Worm (Caenorhabditis elegans) whole organism, early embryonic: ENCODE measurements around the gene srh-291.

ENCODE experiments used
- B0310.2 ChIP-seq: sonication (generic microtip); optimal IDR thresholded peaks from 2 replicates; lab custom pipeline; 2016; ENCODE audit warnings: mild to moderate bottlenecking, missing genetic modification characterization, missing compliant biosample characterization
- F13C5.2 ChIP-seq: sonication (generic microtip); optimal IDR thresholded peaks from 2 replicates; lab custom pipeline; 2017; ENCODE audit warnings: mild to moderate bottlenecking, missing genetic modification characterization, inconsistent platforms, missing compliant biosample characterization
- aly-1 ChIP-seq: sonication (generic microtip); optimal IDR thresholded peaks from 2 replicates; lab custom pipeline; 2016; ENCODE audit warnings: missing genetic modification characterization, missing compliant biosample characterization
- ama-1 ChIP-seq: fragments of 150-350 bp; optimal IDR thresholded peaks from 2 replicates; lab custom pipeline; 2014
- ceh-13 ChIP-seq: fragments of 200-800 bp; sonication (Bioruptor generic); optimal IDR thresholded peaks from 2 replicates; lab custom pipeline; 2018; ENCODE audit warnings: mild to moderate bottlenecking, missing genetic modification characterization, missing compliant biosample characterization
- ceh-36 ChIP-seq: sonication (generic microtip); optimal IDR thresholded peaks from 2 replicates; lab custom pipeline; 2016; ENCODE audit warnings: missing genetic modification characterization, inconsistent platforms, missing compliant biosample characterization
- ets-7 ChIP-seq: sonication (generic microtip); optimal IDR thresholded peaks from 2 replicates; lab custom pipeline; 2016; ENCODE audit warnings: missing genotype, missing genetic modification characterization, missing compliant biosample characterization
- flt-1 ChIP-seq: fragments of 200-800 bp; sonication (Bioruptor generic); IDR thresholded peaks from 2 replicates; pipeline ENCODE4 v1.3.6; 2022; ENCODE audit warnings: missing genetic modification characterization, missing compliant biosample characterization
- hmbx-1 ChIP-seq: sonication (generic microtip); optimal IDR thresholded peaks from 2 replicates; lab custom pipeline; 2016; ENCODE audit warnings: mild to moderate bottlenecking, missing genetic modification characterization, missing compliant biosample characterization
- hmg-4 ChIP-seq: fragments of 200-800 bp; sonication (Bioruptor generic); optimal IDR thresholded peaks from 2 replicates; lab custom pipeline; 2018; ENCODE audit warnings: mild to moderate bottlenecking, missing genetic modification characterization, missing compliant biosample characterization
- hnd-1 ChIP-seq: sonication (generic microtip); optimal IDR thresholded peaks from 2 replicates; lab custom pipeline; 2016; ENCODE audit warnings: missing genetic modification characterization, missing compliant biosample characterization
- pes-1 ChIP-seq: fragments of 200-800 bp; sonication (Bioruptor generic); IDR thresholded peaks from 2 replicates; pipeline ENCODE4 v1.3.6; 2022; ENCODE audit warnings: missing genetic modification reagents, missing genetic modification characterization, missing compliant biosample characterization
- scrt-1 ChIP-seq: fragments of 200-800 bp; sonication (Bioruptor generic); IDR thresholded peaks from 2 replicates; pipeline ENCODE4 v1.3.6; 2022; ENCODE audit warnings: missing genetic modification characterization, missing compliant biosample characterization
- sea-1 ChIP-seq: fragments of 200-800 bp; sonication (Bioruptor generic); conservative IDR thresholded peaks from 2 replicates; pipeline ENCODE4 v1.3.6; 2022; ENCODE audit warnings: missing genetic modification characterization, missing compliant biosample characterization
- tbx-11 ChIP-seq: fragments of 200-800 bp; sonication (Bioruptor generic); IDR thresholded peaks from 2 replicates; pipeline ENCODE4 v1.3.6; 2022; ENCODE audit warnings: missing genetic modification characterization, missing compliant biosample characterization
- tbx-37 ChIP-seq: fragments of 200-800 bp; sonication (Bioruptor generic); conservative IDR thresholded peaks from 2 replicates; pipeline ENCODE4 v1.3.6; 2022; ENCODE audit warnings: missing genetic modification reagents, missing genetic modification characterization, missing compliant biosample characterization
- tra-4 ChIP-seq: sonication (generic microtip); optimal IDR thresholded peaks from 2 replicates; lab custom pipeline; 2017; ENCODE audit warnings: missing genetic modification characterization, missing compliant biosample characterization

srh-291 gene

DNA sequence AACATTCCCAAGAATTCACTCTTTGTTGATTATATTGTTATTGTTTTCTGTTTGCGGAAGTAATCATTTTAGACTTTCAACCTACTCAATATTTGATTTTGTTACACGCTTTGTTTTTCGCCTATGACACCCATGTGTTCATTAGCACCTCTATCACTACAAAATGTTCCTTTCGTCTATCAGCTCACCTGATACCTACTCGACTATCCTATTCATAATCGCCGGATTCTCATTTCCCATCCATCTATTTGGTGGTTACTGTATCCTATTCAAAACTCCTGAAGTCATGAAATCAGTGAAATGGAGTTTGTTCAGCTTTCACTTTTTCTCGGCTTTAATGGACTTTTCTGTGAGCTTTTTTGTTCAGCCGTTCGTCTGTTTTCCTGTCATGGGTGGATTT is at the start of gene srh-291:
Gene srh-291 (plus strand): TSS at position 301 of the 400 bp plus-strand sequence.
- TF ChIP-seq tra-4 (tag; lab: Kevin White, UChicago) (no peak), aly-1 (tag; lab: Kevin White, UChicago) (no peak), sea-1 (GFP tag; lab: Robert Waterston, UW) (no peak), hmg-4 (GFP tag; lab: Kevin White, UChicago) (no peak), ceh-36 (tag; lab: Kevin White, UChicago) (no peak), ceh-13 (no peak)

DNA sequence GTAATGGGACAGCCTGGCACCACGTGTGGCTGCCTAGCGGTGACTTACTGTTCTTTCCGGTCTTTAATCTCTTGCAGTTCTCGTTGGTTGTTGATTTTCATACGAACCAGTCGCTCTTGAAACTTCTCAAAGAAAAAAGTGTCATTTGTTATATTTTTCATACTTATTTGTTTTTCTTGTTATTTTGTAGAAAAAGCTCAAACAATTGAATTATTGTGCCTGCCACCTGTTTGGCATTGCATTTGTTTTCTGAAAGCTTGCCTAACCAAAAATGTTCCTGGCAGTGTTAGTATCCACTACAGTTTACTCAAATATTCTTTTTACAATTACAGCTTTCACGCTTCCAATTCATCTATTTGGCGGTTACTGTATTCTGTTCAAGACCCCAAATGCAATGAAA is 40.3 kb upstream of the srh-291 start, which contains the start of the genes C47A10.16 and srh-283:
Gene C47A10.16 (minus strand): TSS at position 101 of the 400 bp plus-strand sequence.
Gene srh-283 (plus strand): TSS at position 272 of the 400 bp plus-strand sequence.
- TF ChIP-seq B0310.2: no peak
- TF ChIP-seq hmg-4 (GFP tag; lab: Kevin White, UChicago): no peak
- no peak for TF ChIP-seq ets-7 (tag; lab: Kevin White, UChicago)
- no peak for TF ChIP-seq sea-1 (GFP tag; lab: Robert Waterston, UW)
- no peak for TF ChIP-seq pes-1 (GFP tag; lab: Robert Waterston, UW)
- no peak for TF ChIP-seq flt-1 (GFP tag; lab: Robert Waterston, UW)
- no peak for TF ChIP-seq tbx-11 (GFP tag; lab: Robert Waterston, UW)
- no peak for TF ChIP-seq tbx-37

DNA sequence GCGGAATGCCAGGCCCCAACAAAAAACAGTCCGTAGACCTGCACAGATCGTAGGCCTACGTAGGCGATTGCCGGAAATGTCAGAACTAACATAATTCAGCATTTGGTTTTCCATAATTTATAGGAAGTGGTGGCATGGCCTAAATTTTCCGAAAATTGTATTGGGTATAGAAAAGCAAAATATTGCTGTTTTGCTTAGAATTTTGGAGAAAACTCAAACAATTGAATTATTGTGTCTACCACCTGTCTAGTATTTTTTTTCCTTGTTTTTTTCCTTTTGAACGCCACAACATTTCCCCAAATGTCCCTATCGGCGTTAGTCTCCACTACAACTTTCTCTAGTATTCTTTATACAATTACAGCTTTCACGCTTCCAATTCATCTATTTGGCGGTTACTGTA is 38.2 kb upstream of the srh-291 start, which contains the start of gene srh-284:
Gene srh-284 (plus strand): TSS at position 301 of the 400 bp plus-strand sequence.
- TF ChIP-seq hnd-1 (no peak), aly-1 (tag; lab: Kevin White, UChicago) (no peak), ceh-36 (tag; lab: Kevin White, UChicago) (no peak), tra-4 (tag; lab: Kevin White, UChicago) (no peak), scrt-1 (no peak), ceh-13 (no peak), hmg-4 (GFP tag; lab: Kevin White, UChicago) (no peak)

DNA sequence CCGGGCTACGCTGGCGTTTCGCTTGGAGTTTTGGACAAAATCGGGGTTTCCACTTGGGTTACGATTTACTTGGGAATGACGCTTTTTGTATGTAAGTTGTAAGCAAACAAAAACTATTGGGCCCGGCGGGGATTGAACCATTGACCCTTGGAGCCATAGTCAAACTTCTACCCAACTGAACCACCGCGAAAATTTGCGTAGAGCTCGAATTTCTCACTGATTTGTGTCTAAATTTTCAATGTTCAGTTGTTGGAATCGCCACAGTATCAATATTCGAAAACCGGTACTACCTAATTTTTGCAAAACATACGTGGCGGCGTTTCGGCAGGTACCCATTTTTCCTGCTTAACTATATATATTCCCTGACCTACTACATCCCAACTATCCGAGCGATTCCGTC is 37.7 kb upstream of the srh-291 start:
- TF ChIP-seq ceh-13 (no peak), pes-1 (GFP tag; lab: Robert Waterston, UW) (no peak), tbx-37 (no peak), tra-4 (tag; lab: Kevin White, UChicago) (no peak), ceh-36 (tag; lab: Kevin White, UChicago) (no peak), ets-7 (tag; lab: Kevin White, UChicago) (no peak), B0310.2 (no peak), tbx-11 (GFP tag; lab: Robert Waterston, UW) (no peak), hmbx-1 (no peak), hmg-4 (GFP tag; lab: Kevin White, UChicago) (no peak), hnd-1 (no peak), aly-1 (tag; lab: Kevin White, UChicago) (no peak), F13C5.2 (tag; lab: Kevin White, UChicago) (no peak), ama-1 (lab: Kevin White, UChicago) (no peak), flt-1 (GFP tag; lab: Robert Waterston, UW) (no peak), scrt-1 (no peak), sea-1 (GFP tag; lab: Robert Waterston, UW) (no peak)

DNA sequence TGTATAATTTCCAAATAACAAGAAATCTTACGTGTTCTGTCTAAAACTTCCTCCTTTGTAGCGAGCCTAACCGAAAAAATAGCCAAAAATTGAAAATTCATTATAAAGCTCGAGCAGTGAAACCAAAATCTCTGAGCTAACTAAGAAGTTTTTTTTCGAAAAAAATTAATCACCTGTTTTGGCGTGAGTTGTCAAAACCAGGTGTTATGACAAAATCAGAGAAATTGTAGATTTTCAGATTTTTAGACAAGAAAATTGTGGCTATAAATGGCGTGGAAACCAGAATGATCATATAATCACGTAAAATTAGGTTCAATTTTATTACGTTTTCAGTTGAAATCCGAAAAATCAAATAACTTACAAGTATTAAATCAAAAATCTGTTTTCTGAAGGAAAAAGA is 32.3 kb upstream of the srh-291 start, which contains the start of gene sre-21:
Gene sre-21 (minus strand): TSS at position 101 of the 400 bp plus-strand sequence.
- TF ChIP-seq F13C5.2 (tag; lab: Kevin White, UChicago) (no peak), flt-1 (GFP tag; lab: Robert Waterston, UW) (no peak), tbx-11 (GFP tag; lab: Robert Waterston, UW) (no peak), ets-7 (tag; lab: Kevin White, UChicago) (no peak), hmg-4 (GFP tag; lab: Kevin White, UChicago) (no peak), pes-1 (GFP tag; lab: Robert Waterston, UW) (no peak), ceh-13 (no peak), ceh-36 (tag; lab: Kevin White, UChicago) (no peak), sea-1 (GFP tag; lab: Robert Waterston, UW) (no peak), hnd-1 (no peak), scrt-1 (no peak), tra-4 (tag; lab: Kevin White, UChicago) (no peak), tbx-37 (no peak), B0310.2 (no peak), ama-1 (lab: Kevin White, UChicago) (no peak), hmbx-1 (no peak), aly-1 (tag; lab: Kevin White, UChicago) (no peak)

DNA sequence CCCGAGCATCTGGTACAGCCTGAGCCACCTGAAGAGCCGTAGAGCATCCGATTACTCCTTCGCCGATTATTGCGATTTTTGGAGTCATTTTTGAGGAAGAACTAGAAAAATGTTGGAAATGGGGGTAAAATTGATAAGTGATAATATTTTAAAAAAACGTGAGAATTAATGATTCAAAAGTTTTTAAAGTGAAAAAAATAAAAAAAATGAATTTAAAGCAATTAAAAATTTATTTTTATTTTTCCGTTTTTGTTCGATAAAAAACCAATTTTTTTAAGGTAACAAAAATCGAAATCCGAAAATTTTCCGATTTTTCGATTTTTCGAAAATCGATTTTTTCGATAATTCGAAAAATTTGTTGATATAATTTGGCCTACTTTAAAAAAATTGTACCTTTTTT is 28.3 kb upstream of the srh-291 start, which contains the start of gene ddo-1:
Gene ddo-1 (minus strand): TSS at position 101 of the 400 bp plus-strand sequence.
- TF ChIP-seq hnd-1 (no peak), tbx-11 (GFP tag; lab: Robert Waterston, UW) (no peak), aly-1 (tag; lab: Kevin White, UChicago) (no peak), B0310.2 (no peak), hmg-4 (GFP tag; lab: Kevin White, UChicago) (no peak), pes-1 (GFP tag; lab: Robert Waterston, UW) (no peak), F13C5.2 (tag; lab: Kevin White, UChicago) (no peak), tra-4 (tag; lab: Kevin White, UChicago) (no peak), flt-1 (GFP tag; lab: Robert Waterston, UW) (no peak)

DNA sequence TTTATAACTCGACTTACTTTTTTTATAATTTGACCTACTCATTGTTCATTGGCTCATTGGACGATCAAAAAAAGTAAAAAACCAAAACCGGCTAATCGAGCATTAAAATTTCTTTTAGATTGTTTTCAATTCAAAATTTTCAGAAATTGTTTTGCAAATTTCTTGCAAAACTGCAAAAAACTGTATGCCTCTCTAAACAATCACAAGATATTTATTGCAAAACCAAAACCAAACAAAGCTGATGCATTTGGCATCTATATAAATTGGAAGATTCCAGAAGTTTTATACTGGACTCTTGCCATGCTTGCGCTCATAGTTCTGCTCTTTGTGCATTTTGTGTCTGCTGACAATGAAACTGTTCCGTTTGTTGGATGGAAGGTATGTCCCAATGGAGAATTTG is 27.8 kb upstream of the srh-291 start, which contains the start of gene C47A10.12:
Gene C47A10.12 (plus strand): TSS at position 301 of the 400 bp plus-strand sequence.
- TF ChIP-seq tra-4 (tag; lab: Kevin White, UChicago) (no peak), scrt-1 (no peak), ceh-13 (no peak), sea-1 (GFP tag; lab: Robert Waterston, UW) (no peak), ets-7 (tag; lab: Kevin White, UChicago) (no peak), flt-1 (GFP tag; lab: Robert Waterston, UW) (no peak), tbx-37 (no peak), F13C5.2 (tag; lab: Kevin White, UChicago) (no peak), hmbx-1 (no peak), ama-1 (lab: Kevin White, UChicago) (no peak), hnd-1 (no peak), tbx-11 (GFP tag; lab: Robert Waterston, UW) (no peak), aly-1 (tag; lab: Kevin White, UChicago) (no peak), pes-1 (GFP tag; lab: Robert Waterston, UW) (no peak), ceh-36 (tag; lab: Kevin White, UChicago) (no peak), hmg-4 (GFP tag; lab: Kevin White, UChicago) (no peak), B0310.2 (no peak)
